Worm (Caenorhabditis elegans) whole organism, L3 larva: ENCODE measurements around the gene F26D11.12.

ENCODE experiments used
- ZK546.5 ChIP-seq: sonication (generic microtip); optimal IDR thresholded peaks from 2 replicates; lab custom pipeline; 2017; ENCODE audit warnings: missing biosample characterization, missing genetic modification characterization
- aly-2 ChIP-seq: fragments of 150-350 bp; optimal IDR thresholded peaks from 2 replicates; lab custom pipeline; 2014; ENCODE audit warnings: missing biosample characterization, missing genetic modification characterization
- ama-1 ChIP-seq: fragments of 150-350 bp; optimal IDR thresholded peaks from 2 replicates; lab custom pipeline; 2018
- ceh-16 ChIP-seq: sonication (generic microtip); optimal IDR thresholded peaks from 2 replicates; lab custom pipeline; 2017; ENCODE audit warnings: missing biosample characterization, missing genetic modification characterization
- ceh-28 ChIP-seq: fragments of 150-350 bp; optimal IDR thresholded peaks from 2 replicates; lab custom pipeline; 2014; ENCODE audit warnings: missing biosample characterization, missing genetic modification reagents, missing genetic modification characterization
- ceh-82 ChIP-seq: fragments of 150-350 bp; optimal IDR thresholded peaks from 2 replicates; lab custom pipeline; 2014; ENCODE audit warnings: missing biosample characterization, missing genetic modification characterization
- ceh-9 ChIP-seq: sonication (generic microtip); optimal IDR thresholded peaks from 2 replicates; lab custom pipeline; 2018; ENCODE audit warnings: missing biosample characterization, missing genetic modification characterization
- daf-12 ChIP-seq: fragments of 150-350 bp; optimal IDR thresholded peaks from 2 replicates; lab custom pipeline; 2014; ENCODE audit warnings: missing biosample characterization, missing genetic modification reagents, missing genetic modification characterization
- egl-27 ChIP-seq: sonication (generic microtip); optimal IDR thresholded peaks from 4 replicates; lab custom pipeline; 2017; ENCODE audit warnings: missing biosample characterization, missing genetic modification reagents, missing genetic modification characterization
- elt-2 ChIP-seq: sonication (generic microtip); optimal IDR thresholded peaks from 2 replicates; lab custom pipeline; 2016; ENCODE audit warnings: missing genetic modification reagents, mild to moderate bottlenecking, missing genetic modification characterization, missing compliant biosample characterization
- elt-3 ChIP-seq, 3 experiments: fragments of 150-350 bp in 1 of 3; sonication (generic microtip) in 2 of 3; optimal IDR thresholded peaks; 2 replicates in 2 of 3; 4 replicates in 1 of 3; lab custom pipeline; 2014 to 2017; ENCODE audit warnings: missing biosample characterization in 3 of 3, missing genetic modification characterization in 3 of 3
- eor-1 ChIP-seq, 2 experiments: fragments of 150-350 bp; optimal IDR thresholded peaks; 2 replicates each; lab custom pipeline; 2014 to 2018; ENCODE audit warnings: missing biosample characterization in 2 of 2, missing genetic modification characterization in 2 of 2
- fkh-2 ChIP-seq: fragments of 150-350 bp; optimal IDR thresholded peaks from 2 replicates; lab custom pipeline; 2014; ENCODE audit warnings: missing biosample characterization, missing genetic modification reagents, missing genetic modification characterization
- fos-1 ChIP-seq: fragments of 150-350 bp; optimal IDR thresholded peaks from 2 replicates; lab custom pipeline; 2014; ENCODE audit warnings: missing biosample characterization, missing genetic modification characterization
- jun-1 ChIP-seq: fragments of 150-350 bp; optimal IDR thresholded peaks from 2 replicates; lab custom pipeline; 2014; ENCODE audit warnings: missing biosample characterization, missing genetic modification reagents, missing genetic modification characterization
- lin-15B ChIP-seq: fragments of 150-350 bp; optimal IDR thresholded peaks from 2 replicates; lab custom pipeline; 2014; ENCODE audit warnings: missing biosample characterization, missing genetic modification characterization
- mml-1 ChIP-seq: fragments of 150-350 bp; sonication (generic microtip); optimal IDR thresholded peaks from 3 replicates; lab custom pipeline; 2014; ENCODE audit warnings: missing biosample characterization, missing genetic modification characterization
- nfya-1 ChIP-seq: sonication (generic microtip); optimal IDR thresholded peaks from 2 replicates; lab custom pipeline; 2017; ENCODE audit warnings: missing genetic modification characterization, mild to moderate bottlenecking, missing compliant biosample characterization, antibody characterized with exemption, moderate library complexity; ENCODE audit not compliant: insufficient read depth
- nhr-11 ChIP-seq: fragments of 150-350 bp; optimal IDR thresholded peaks from 2 replicates; lab custom pipeline; 2014; ENCODE audit warnings: missing biosample characterization, missing genetic modification characterization
- nhr-12 ChIP-seq: fragments of 150-350 bp; optimal IDR thresholded peaks from 2 replicates; lab custom pipeline; 2014; ENCODE audit warnings: missing biosample characterization, missing genetic modification characterization
- nhr-237 ChIP-seq: fragments of 150-350 bp; optimal IDR thresholded peaks from 2 replicates; lab custom pipeline; 2014; ENCODE audit warnings: missing biosample characterization, missing genetic modification characterization
- nhr-43 ChIP-seq: sonication (generic microtip); optimal IDR thresholded peaks from 2 replicates; lab custom pipeline; 2016; ENCODE audit warnings: mild to moderate bottlenecking, missing genetic modification characterization, missing compliant biosample characterization; ENCODE audit not compliant: poor library complexity, severe bottlenecking
- nhr-67 ChIP-seq: fragments of 150-350 bp; optimal IDR thresholded peaks from 2 replicates; lab custom pipeline; 2014; ENCODE audit warnings: missing biosample characterization, missing genetic modification characterization
- nhr-76 ChIP-seq: fragments of 150-350 bp; sonication (generic microtip); optimal IDR thresholded peaks from 5 replicates; lab custom pipeline; 2014; ENCODE audit warnings: missing biosample characterization, missing genetic modification characterization
- pha-4 ChIP-seq: fragments of 150-350 bp; optimal IDR thresholded peaks from 2 replicates; lab custom pipeline; 2014; ENCODE audit warnings: missing biosample characterization, missing genetic modification reagents, missing genetic modification characterization
- pqm-1 ChIP-seq: fragments of 150-350 bp; optimal IDR thresholded peaks from 2 replicates; lab custom pipeline; 2017; ENCODE audit warnings: missing biosample characterization, missing genetic modification characterization, inconsistent platforms
- sea-2 ChIP-seq: fragments of 150-350 bp; sonication (generic microtip); optimal IDR thresholded peaks from 4 replicates; lab custom pipeline; 2014; ENCODE audit warnings: missing biosample characterization, missing genetic modification reagents, missing genetic modification characterization
- skn-1 ChIP-seq: fragments of 150-350 bp; optimal IDR thresholded peaks from 2 replicates; lab custom pipeline; 2014; ENCODE audit warnings: missing biosample characterization, missing genetic modification characterization
- tbx-2 ChIP-seq: sonication (generic microtip); optimal IDR thresholded peaks from 2 replicates; lab custom pipeline; 2016; ENCODE audit warnings: mild to moderate bottlenecking, missing genetic modification characterization, missing compliant biosample characterization
- unc-39 ChIP-seq: sonication (generic microtip); optimal IDR thresholded peaks from 4 replicates; lab custom pipeline; 2017; ENCODE audit warnings: missing biosample characterization, missing genetic modification characterization
- unc-62 ChIP-seq: fragments of 150-350 bp; sonication (generic microtip); optimal IDR thresholded peaks from 4 replicates; lab custom pipeline; 2014; ENCODE audit warnings: missing biosample characterization, missing genetic modification reagents, missing genetic modification characterization
- zag-1 ChIP-seq: fragments of 150-350 bp; optimal IDR thresholded peaks from 2 replicates; lab custom pipeline; 2014; ENCODE audit warnings: missing biosample characterization, missing genetic modification characterization
- ztf-11 ChIP-seq: fragments of 150-350 bp; optimal IDR thresholded peaks from 2 replicates; lab custom pipeline; 2014; ENCODE audit warnings: missing biosample characterization, missing genetic modification characterization
- ztf-4 ChIP-seq: fragments of 150-350 bp; optimal IDR thresholded peaks from 2 replicates; lab custom pipeline; 2014; ENCODE audit warnings: missing biosample characterization, missing genetic modification characterization

F26D11.12 gene

DNA sequence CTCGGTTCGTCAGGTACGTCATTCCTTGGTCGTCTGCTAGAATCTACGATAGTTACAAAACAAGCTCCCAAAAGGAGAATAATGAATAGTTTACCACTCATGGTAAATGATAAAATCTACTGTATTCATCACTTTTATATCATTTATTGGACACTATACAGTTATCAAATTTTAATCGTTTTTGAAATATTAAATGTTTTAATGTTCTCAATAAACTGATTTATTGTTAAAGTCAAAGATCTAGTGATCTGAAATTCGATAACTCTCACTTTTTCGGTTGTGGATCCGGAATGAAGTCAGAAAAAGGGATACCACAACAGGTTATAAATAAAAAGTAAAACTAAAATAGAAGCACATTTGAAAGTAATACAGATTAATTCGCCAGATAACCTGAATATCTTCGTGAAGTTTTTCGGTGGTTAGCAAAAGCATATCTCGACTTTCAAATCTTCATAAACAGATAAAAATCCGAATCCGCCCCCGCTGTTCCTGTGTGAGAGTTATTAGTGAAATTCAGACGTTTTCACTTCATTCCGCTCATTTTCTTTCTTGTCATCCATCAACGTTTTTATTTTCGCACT, 3.7 kb upstream of the F26D11.12 start, which contains the start of the genes clec-217 and F26D11.2:
TSS of gene clec-217 (minus strand) at position 101 of the 581 bp plus-strand sequence.
TSS of gene F26D11.2 (plus strand) at position 531 of the 581 bp plus-strand sequence.
- TF ChIP-seq tbx-2 (no peak), ztf-11 (tag; lab: Kevin White, UChicago) (no peak), egl-27 (tag; lab: Kevin White, UChicago) (no peak), nhr-11 (no peak), aly-2 (no peak), ceh-82 (tag; lab: Kevin White, UChicago) (no peak), lin-15B (tag; lab: Kevin White, UChicago) (no peak), elt-2 (tag; lab: Kevin White, UChicago) (no peak), unc-62 (GFP tag; lab: Kevin White, UChicago) (no peak), fkh-2 (tag; lab: Kevin White, UChicago) (no peak), fos-1 (tag; lab: Kevin White, UChicago) (no peak), zag-1 (tag; lab: Kevin White, UChicago) (no peak), ztf-4 (tag; lab: Kevin White, UChicago) (no peak), elt-3 (tag; optimal IDR thresholded peaks at IDR 0.05; lab: Kevin White, UChicago) (no peak)
- TF ChIP-seq, all 47 proteins: peak for 0

DNA sequence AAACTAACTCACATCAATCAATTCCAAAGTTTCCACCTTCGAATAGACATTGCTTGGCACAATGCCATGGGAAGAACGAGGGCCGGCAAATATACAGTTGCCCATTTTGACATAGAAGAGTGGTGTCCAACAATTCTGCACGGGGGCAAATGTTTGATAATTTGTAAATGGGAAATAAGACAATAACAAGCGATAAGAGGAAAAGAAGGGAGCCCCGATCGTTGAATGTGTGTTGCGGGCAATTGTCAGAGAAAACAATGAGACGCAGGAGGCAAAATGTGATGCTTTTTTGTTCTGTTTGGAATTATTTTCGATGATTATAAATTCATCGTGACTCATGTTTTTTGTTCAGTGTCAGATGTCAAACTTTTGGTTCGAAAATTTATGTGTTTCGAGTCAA, 1.1 kb upstream of the F26D11.12 start, which contains the start of gene pals-34:
TSS of gene pals-34 (minus strand) at position 280 of the 400 bp plus-strand sequence.
- TF ChIP-seq ama-1 (lab: Kevin White, UChicago), result no peak
- TF ChIP-seq nhr-76 (tag; lab: Kevin White, UChicago), result no peak
- TF ChIP-seq nfya-1 (tag; lab: Kevin White, UChicago), result no peak
- TF ChIP-seq ztf-4 (tag; lab: Kevin White, UChicago), result no peak
- TF ChIP-seq pqm-1, result peak; percentile 47
- peak; percentile 25 for TF ChIP-seq elt-2 (tag; lab: Kevin White, UChicago)
- no peak for TF ChIP-seq nhr-12 (tag; lab: Kevin White, UChicago)
- TF ChIP-seq eor-1 (tag; optimal IDR thresholded peaks at IDR 0.05; lab: Kevin White, UChicago), result no peak

DNA sequence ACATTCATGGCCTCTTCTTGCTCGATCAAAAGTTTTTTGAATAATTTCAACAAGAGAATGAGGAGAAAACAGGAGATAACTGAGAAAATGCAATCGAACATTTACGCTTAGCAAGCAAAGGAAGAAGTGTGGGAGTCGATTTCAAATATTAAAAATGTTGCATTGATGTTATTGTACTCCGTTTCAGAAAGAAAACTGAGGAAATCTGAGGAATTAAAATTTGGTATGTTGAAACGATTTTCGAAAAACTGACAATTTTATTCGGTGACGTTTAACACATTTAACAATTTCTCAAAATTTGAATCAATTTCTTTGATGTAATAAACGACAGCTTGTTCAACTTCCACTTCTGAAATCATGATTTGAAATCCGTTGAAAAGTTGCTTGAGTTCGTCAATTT, 560 bp downstream of the F26D11.12 start, which contains the start of gene F26D11.13:
TSS of gene F26D11.13 (minus strand) at position 101 of the 400 bp plus-strand sequence.
- TF ChIP-seq elt-2 (tag; lab: Kevin White, UChicago) (no peak), eor-1 (tag; optimal IDR thresholded peaks at IDR 0.05; lab: Kevin White, UChicago) (no peak), mml-1 (no peak), fos-1 (tag; lab: Kevin White, UChicago) (no peak), daf-12 (no peak), nhr-11 (no peak), zag-1 (tag; lab: Kevin White, UChicago) (no peak), ztf-4 (tag; lab: Kevin White, UChicago) (no peak), tbx-2 (no peak), ama-1 (lab: Kevin White, UChicago) (no peak), unc-39 (no peak), ceh-82 (tag; lab: Kevin White, UChicago) (no peak), ceh-9 (tag; lab: Kevin White, UChicago) (no peak), nhr-43 (tag; lab: Kevin White, UChicago) (no peak), ceh-16 (tag; lab: Kevin White, UChicago) (no peak), nfya-1 (tag; lab: Kevin White, UChicago) (no peak), aly-2 (no peak), nhr-237 (tag; lab: Kevin White, UChicago) (no peak)

DNA sequence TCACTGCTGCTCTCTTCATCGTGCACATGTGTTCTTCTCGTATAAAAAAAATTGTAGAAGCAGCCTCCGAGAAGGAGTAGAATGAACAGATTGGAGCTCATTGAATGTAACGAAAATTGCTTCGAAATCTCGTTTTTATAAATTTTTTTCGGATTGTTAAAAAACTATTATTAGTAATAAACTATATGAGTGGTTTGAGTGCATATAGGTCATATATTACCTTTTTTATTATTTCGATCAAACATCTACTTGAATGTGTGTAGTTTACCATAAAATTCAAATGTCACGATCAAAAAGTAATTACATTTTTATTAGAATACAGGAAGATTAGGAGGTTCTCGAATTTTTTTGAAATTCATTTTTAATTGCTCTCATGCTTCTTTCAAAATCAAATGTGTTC, 2.3 kb downstream of the F26D11.12 start, which contains the start of gene clec-216:
TSS of gene clec-216 (minus strand) at position 101 of the 400 bp plus-strand sequence.
- TF ChIP-seq nhr-237 (tag; lab: Kevin White, UChicago) (no peak), aly-2 (no peak), unc-62 (GFP tag; lab: Kevin White, UChicago) (no peak), nhr-67 (tag; lab: Kevin White, UChicago) (no peak), ztf-11 (tag; lab: Kevin White, UChicago) (no peak), unc-39 (no peak), ZK546.5 (tag; lab: Kevin White, UChicago) (no peak), zag-1 (tag; lab: Kevin White, UChicago) (no peak), ceh-9 (tag; lab: Kevin White, UChicago) (no peak)

DNA sequence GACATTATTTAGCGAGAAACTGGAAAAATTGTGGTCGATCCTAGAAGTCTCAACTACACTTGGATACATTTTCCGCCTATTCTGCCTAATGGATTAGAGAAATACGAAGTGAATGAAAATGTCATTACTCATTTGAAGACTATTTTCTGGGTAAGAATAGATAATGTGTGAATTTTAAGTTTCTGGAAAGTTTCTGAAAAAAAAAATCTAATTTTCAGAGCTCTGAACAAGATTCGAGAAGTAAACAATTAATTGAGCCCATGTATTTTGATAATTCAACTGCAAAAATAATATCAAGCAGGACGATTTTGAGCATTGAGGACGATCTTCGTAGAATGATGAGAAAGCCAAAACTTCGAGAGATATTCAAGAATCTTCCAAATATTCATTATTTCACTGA, 8.9 kb downstream of the F26D11.12 start:
- TF ChIP-seq ceh-16 (tag; lab: Kevin White, UChicago) (no peak), jun-1 (no peak), ztf-11 (tag; lab: Kevin White, UChicago) (no peak), elt-3 (tag; optimal IDR thresholded peaks at IDR 0.05; lab: Kevin White, UChicago) (no peak), unc-62 (GFP tag; lab: Kevin White, UChicago) (no peak), pha-4 (no peak), sea-2 (no peak), ceh-28 (no peak), ZK546.5 (tag; lab: Kevin White, UChicago) (no peak), pqm-1 (no peak), fkh-2 (tag; lab: Kevin White, UChicago) (no peak), nhr-12 (tag; lab: Kevin White, UChicago) (no peak), nhr-11 (no peak), skn-1 (tag; lab: Kevin White, UChicago) (no peak), aly-2 (no peak), nfya-1 (tag; lab: Kevin White, UChicago) (no peak), unc-39 (no peak), daf-12 (no peak)
